Worm (Caenorhabditis elegans) whole organism, L2 larva: ENCODE measurements around the gene Y6G8.15.

Experiments
- ceh-82 ChIP-seq: fragments of 150-350 bp; optimal IDR thresholded peaks from 2 replicates; lab custom pipeline; 2014; ENCODE audit warnings: missing biosample characterization, missing genetic modification characterization
- egl-27 ChIP-seq: sonication (generic microtip); optimal IDR thresholded peaks from 3 replicates; lab custom pipeline; 2017; ENCODE audit warnings: missing biosample characterization, missing genetic modification reagents, missing genetic modification characterization
- lin-39 ChIP-seq: fragments of 150-350 bp; optimal IDR thresholded peaks from 2 replicates; lab custom pipeline; 2014; ENCODE audit warnings: missing biosample characterization, missing genetic modification reagents, missing genetic modification characterization
- nhr-11 ChIP-seq: fragments of 150-350 bp; optimal IDR thresholded peaks from 2 replicates; lab custom pipeline; 2014; ENCODE audit warnings: missing biosample characterization, missing genetic modification characterization
- unc-39 ChIP-seq: fragments of 150-350 bp; optimal IDR thresholded peaks from 2 replicates; lab custom pipeline; 2014; ENCODE audit warnings: missing biosample characterization, missing genetic modification characterization
- zag-1 ChIP-seq: fragments of 150-350 bp; optimal IDR thresholded peaks from 2 replicates; lab custom pipeline; 2014; ENCODE audit warnings: missing biosample characterization, missing genetic modification characterization
- ztf-1 ChIP-seq: fragments of 200-800 bp; sonication (Bioruptor generic); conservative IDR thresholded peaks from 2 replicates; pipeline ENCODE4 v1.3.6; 2022; ENCODE audit warnings: missing genetic modification characterization, missing compliant biosample characterization
- ztf-11 ChIP-seq: sonication (generic microtip); optimal IDR thresholded peaks from 2 replicates; lab custom pipeline; 2017; ENCODE audit warnings: missing biosample characterization, missing genetic modification characterization

ce11 chrV:17607797-17608196 is 2.6 kb downstream of the Y6G8.15 start, which contains the start of gene srz-91:
- TF ChIP-seq nhr-11 (tag; lab: Kevin White, UChicago) (no peak), egl-27 (tag; lab: Kevin White, UChicago) (no peak), zag-1 (tag; lab: Kevin White, UChicago) (no peak), unc-39 (tag; lab: Kevin White, UChicago) (no peak), ztf-11 (tag; lab: Kevin White, UChicago) (no peak), ztf-1 (GFP tag; lab: Robert Waterston, UW) (no peak), lin-39 (tag; lab: Kevin White, UChicago) (no peak), ceh-82 (tag; lab: Kevin White, UChicago) (no peak)
